Fruit fly (Drosophila melanogaster) whole organism, embryonic: ENCODE results near the gene CG1273.
A peak's percentile ranks its signal among the peaks of the same experiment; 100 is the strongest.

Source experiments
- CG1024 ChIP-seq: fragments of 200-800 bp; sonication (Bioruptor generic); IDR thresholded peaks from 2 replicates; pipeline ENCODE4 v1.3.6; 2022; ENCODE audit warnings: missing biosample characterization, missing genetic modification characterization
- CG10565 ChIP-seq: fragments of 200-800 bp; sonication (Bioruptor generic); optimal IDR thresholded peaks from 3 replicates; lab custom pipeline; 2016; ENCODE audit warnings: missing biosample characterization, mild to moderate bottlenecking, missing genetic modification characterization
- CG11695 ChIP-seq: fragments of 200-800 bp; sonication (Bioruptor generic); IDR thresholded peaks from 3 replicates; pipeline ENCODE4 v1.3.6; 2022; ENCODE audit warnings: missing biosample characterization, missing genetic modification characterization
- CG12391 ChIP-seq: fragments of 200-800 bp; sonication (Bioruptor generic); optimal IDR thresholded peaks from 3 replicates; lab custom pipeline; 2018; ENCODE audit warnings: missing biosample characterization, mild to moderate bottlenecking, missing genetic modification characterization, moderate library complexity
- CG12942 ChIP-seq: fragments of 200-800 bp; sonication (Bioruptor generic); optimal IDR thresholded peaks from 3 replicates; lab custom pipeline; 2016; ENCODE audit warnings: missing biosample characterization, missing genetic modification characterization
- CG1602 ChIP-seq: fragments of 200-800 bp; sonication (Bioruptor generic); optimal IDR thresholded peaks from 3 replicates; lab custom pipeline; 2016; ENCODE audit warnings: missing biosample characterization, missing genetic modification characterization
- CG16813 ChIP-seq: fragments of 200-800 bp; sonication (Bioruptor generic); IDR thresholded peaks from 3 replicates; pipeline ENCODE4 v1.3.6; 2022; ENCODE audit warnings: missing biosample characterization, missing genetic modification characterization; ENCODE audit not compliant: partially characterized antibody
- CG17359 ChIP-seq: fragments of 200-800 bp; sonication (Bioruptor generic); optimal IDR thresholded peaks from 3 replicates; lab custom pipeline; 2018; ENCODE audit warnings: missing biosample characterization, mild to moderate bottlenecking, missing genetic modification characterization, moderate library complexity
- CG2116 ChIP-seq: fragments of 200-800 bp; sonication (Bioruptor generic); optimal IDR thresholded peaks from 3 replicates; lab custom pipeline; 2018; ENCODE audit warnings: missing biosample characterization, mild to moderate bottlenecking, missing genetic modification characterization
- CG2199 ChIP-seq: fragments of 200-800 bp; sonication (Bioruptor generic); IDR thresholded peaks from 3 replicates; pipeline ENCODE4 v1.3.6; 2022; ENCODE audit warnings: missing biosample characterization, missing genetic modification characterization
- CG2678 ChIP-seq: fragments of 200-800 bp; sonication (Bioruptor generic); optimal IDR thresholded peaks from 3 replicates; lab custom pipeline; 2019; ENCODE audit warnings: missing biosample characterization, mild to moderate bottlenecking, missing genetic modification characterization, moderate library complexity
- CG33557 ChIP-seq: fragments of 200-800 bp; sonication (Bioruptor generic); optimal IDR thresholded peaks from 2 replicates; lab custom pipeline; 2019; ENCODE audit warnings: missing biosample characterization, mild to moderate bottlenecking, missing genetic modification characterization, moderate library complexity
- CG4424 ChIP-seq: fragments of 200-800 bp; sonication (Bioruptor generic); optimal IDR thresholded peaks from 3 replicates; lab custom pipeline; 2016; ENCODE audit warnings: missing biosample characterization, missing genetic modification characterization
- CG6854 ChIP-seq: fragments of 200-800 bp; sonication (Bioruptor generic); optimal IDR thresholded peaks from 3 replicates; lab custom pipeline; 2017; ENCODE audit warnings: missing biosample characterization, mild to moderate bottlenecking, missing genetic modification characterization
- CG8290 ChIP-seq, 3 experiments: fragments of 200-800 bp; sonication (Bioruptor generic); optimal IDR thresholded peaks; 2 replicates each; lab custom pipeline; 2016 to 2019; ENCODE audit warnings: missing biosample characterization in 3 of 3, missing genetic modification characterization in 3 of 3, mild to moderate bottlenecking in 2 of 3, moderate library complexity in 1 of 3
- CG8388 ChIP-seq: fragments of 200-800 bp; sonication (Bioruptor generic); optimal IDR thresholded peaks from 2 replicates; lab custom pipeline; 2019; ENCODE audit warnings: missing biosample characterization, mild to moderate bottlenecking, missing genetic modification characterization, moderate library complexity
- Doc3 ChIP-seq: fragments of 200-800 bp; sonication (Bioruptor generic); IDR thresholded peaks from 3 replicates; pipeline ENCODE4 v1.3.6; 2022; ENCODE audit warnings: missing biosample characterization, missing genetic modification characterization; ENCODE audit not compliant: partially characterized antibody
- Gug ChIP-seq: fragments of 200-800 bp; sonication (Bioruptor generic); IDR thresholded peaks from 4 replicates; pipeline ENCODE4 v1.3.6; 2022; ENCODE audit warnings: missing biosample characterization, missing genetic modification characterization
- HLH54F ChIP-seq: fragments of 200-800 bp; sonication (Bioruptor generic); optimal IDR thresholded peaks from 3 replicates; lab custom pipeline; 2016; ENCODE audit warnings: missing biosample characterization, missing genetic modification characterization
- Hr39 ChIP-seq: fragments of >200 bp; optimal IDR thresholded peaks from 2 replicates; lab custom pipeline; 2017
- MBD-R2 ChIP-seq: fragments of 200-800 bp; sonication (Bioruptor generic); IDR thresholded peaks from 2 replicates; pipeline ENCODE4 v1.3.6; 2022; ENCODE audit warnings: missing biosample characterization, missing genetic modification characterization
- Myb ChIP-seq: fragments of 200-800 bp; sonication (Bioruptor generic); optimal IDR thresholded peaks from 2 replicates; lab custom pipeline; 2016; ENCODE audit warnings: missing biosample characterization, missing genetic modification characterization
- Oli ChIP-seq: fragments of 200-800 bp; sonication (Bioruptor generic); optimal IDR thresholded peaks from 2 replicates; lab custom pipeline; 2018; ENCODE audit warnings: missing biosample characterization, mild to moderate bottlenecking, missing genetic modification characterization, moderate library complexity
- Scr ChIP-seq: fragments of 200-800 bp; sonication (Bioruptor generic); IDR thresholded peaks from 2 replicates; pipeline ENCODE4 v1.3.6; 2022; ENCODE audit warnings: missing biosample characterization, missing genetic modification characterization; ENCODE audit not compliant: partially characterized antibody
- Side ChIP-seq: fragments of 200-800 bp; sonication (Bioruptor generic); optimal IDR thresholded peaks from 2 replicates; lab custom pipeline; 2016; ENCODE audit warnings: missing biosample characterization, missing genetic modification characterization
- Xrp1 ChIP-seq: fragments of 200-800 bp; sonication (Bioruptor generic); IDR thresholded peaks from 2 replicates; pipeline ENCODE4 v1.3.6; 2022; ENCODE audit warnings: missing biosample characterization, missing genetic modification characterization
- ase ChIP-seq: fragments of 200-800 bp; sonication (Bioruptor generic); IDR thresholded peaks from 3 replicates; pipeline ENCODE4 v1.3.6; 2022; ENCODE audit warnings: missing biosample characterization, missing genetic modification characterization
- bowl ChIP-seq: fragments of 200-800 bp; sonication (Bioruptor generic); IDR thresholded peaks from 2 replicates; pipeline ENCODE4 v1.3.6; 2022; ENCODE audit warnings: missing biosample characterization, missing genetic modification characterization
- cad ChIP-seq: fragments of >200 bp; optimal IDR thresholded peaks from 2 replicates; lab custom pipeline; 2017; ENCODE audit warnings: missing biosample characterization, missing genetic modification characterization
- chinmo ChIP-seq: fragments of 200-800 bp; sonication (Bioruptor generic); IDR thresholded peaks from 4 replicates; pipeline ENCODE4 v1.3.6; 2022; ENCODE audit warnings: missing biosample characterization, missing genetic modification characterization; ENCODE audit not compliant: partially characterized antibody
- gfzf ChIP-seq: fragments of 200-800 bp; sonication (Bioruptor generic); optimal IDR thresholded peaks from 2 replicates; lab custom pipeline; 2016; ENCODE audit warnings: missing biosample characterization, mild to moderate bottlenecking, missing genetic modification characterization, moderate library complexity
- gsb-n ChIP-seq: fragments of 200-800 bp; sonication (Bioruptor generic); optimal IDR thresholded peaks from 3 replicates; lab custom pipeline; 2018; ENCODE audit warnings: missing biosample characterization, mild to moderate bottlenecking, missing genetic modification characterization
- hb ChIP-seq: fragments of 200-800 bp; sonication (Bioruptor generic); IDR thresholded peaks from 3 replicates; pipeline ENCODE4 v1.3.6; 2022; ENCODE audit warnings: missing biosample characterization, missing genetic modification characterization; ENCODE audit not compliant: partially characterized antibody
- jigr1 ChIP-seq: fragments of 200-800 bp; sonication (Bioruptor generic); IDR thresholded peaks from 3 replicates; pipeline ENCODE4 v1.3.6; 2022; ENCODE audit warnings: missing biosample characterization, missing genetic modification characterization
- lbe ChIP-seq: fragments of 200-800 bp; sonication (Bioruptor generic); optimal IDR thresholded peaks from 2 replicates; lab custom pipeline; 2016; ENCODE audit warnings: missing biosample characterization, mild to moderate bottlenecking, missing genetic modification characterization
- lola ChIP-seq, 3 experiments: fragments of >200 bp in 2 of 3; fragments of 200-800 bp in 1 of 3; sonication (Bioruptor generic) in 1 of 3; optimal IDR thresholded peaks; 2 replicates each; lab custom pipeline; 2017 to 2019; ENCODE audit warnings: missing biosample characterization in 3 of 3, missing genetic modification characterization in 3 of 3, mild to moderate bottlenecking in 1 of 3, moderate library complexity in 1 of 3
- mam ChIP-seq: fragments of 200-800 bp; sonication (Bioruptor generic); optimal IDR thresholded peaks from 3 replicates; lab custom pipeline; 2016; ENCODE audit warnings: missing biosample characterization, missing genetic modification characterization
- nau ChIP-seq: fragments of 200-800 bp; sonication (Bioruptor generic); optimal IDR thresholded peaks from 3 replicates; lab custom pipeline; 2017; ENCODE audit warnings: missing biosample characterization, mild to moderate bottlenecking, missing genetic modification characterization, missing genetic modification reagents
- nmo ChIP-seq: fragments of 200-800 bp; sonication (Bioruptor generic); optimal IDR thresholded peaks from 2 replicates; lab custom pipeline; 2018; ENCODE audit warnings: missing biosample characterization, mild to moderate bottlenecking, missing genetic modification characterization, moderate library complexity
- org-1 ChIP-seq: fragments of 200-800 bp; sonication (Bioruptor generic); optimal IDR thresholded peaks from 2 replicates; lab custom pipeline; 2017; ENCODE audit warnings: missing biosample characterization, missing genetic modification characterization
- pan ChIP-seq, 4 experiments: fragments of >200 bp in 3 of 4; fragments of 200-800 bp in 1 of 4; sonication (Bioruptor generic) in 1 of 4; optimal IDR thresholded peaks in 3 of 4; IDR thresholded peaks in 1 of 4; 2 replicates each; pipeline versions ENCODE4 v1.3.6 to Lab custom; 2017 to 2022; ENCODE audit warnings: missing biosample characterization in 2 of 4, missing genetic modification characterization in 2 of 4, mixed read lengths in 1 of 4
- pnt ChIP-seq: fragments of 200-800 bp; sonication (Bioruptor generic); optimal IDR thresholded peaks from 3 replicates; lab custom pipeline; 2016; ENCODE audit warnings: missing biosample characterization, missing genetic modification characterization
- repo ChIP-seq: fragments of 200-800 bp; sonication (Bioruptor generic); optimal IDR thresholded peaks from 2 replicates; lab custom pipeline; 2016; ENCODE audit warnings: missing biosample characterization, missing genetic modification characterization
- sc ChIP-seq, 3 experiments: fragments of >200 bp in 2 of 3; fragments of 200-800 bp in 1 of 3; sonication (Bioruptor generic) in 1 of 3; optimal IDR thresholded peaks; 2 replicates in 2 of 3; 3 replicates in 1 of 3; lab custom pipeline; 2017; ENCODE audit warnings: mild to moderate bottlenecking in 1 of 3, missing biosample characterization in 1 of 3, missing genetic modification characterization in 1 of 3, missing genetic modification reagents in 1 of 3
- sens ChIP-seq: fragments of 200-800 bp; sonication (Bioruptor generic); peaks from one replicate; lab custom pipeline; 2016; ENCODE audit warnings: missing biosample characterization, missing genetic modification characterization
- trh ChIP-seq: fragments of 200-800 bp; sonication (Bioruptor generic); optimal IDR thresholded peaks from 2 replicates; lab custom pipeline; 2016; ENCODE audit warnings: missing biosample characterization, missing genetic modification characterization
- vfl ChIP-seq: fragments of 200-800 bp; sonication (Bioruptor generic); optimal IDR thresholded peaks from 2 replicates; lab custom pipeline; 2016; ENCODE audit warnings: missing biosample characterization, missing genetic modification characterization
- vvl ChIP-seq: fragments of 200-800 bp; sonication (Bioruptor generic); IDR thresholded peaks from 2 replicates; pipeline ENCODE4 v1.3.6; 2022; ENCODE audit warnings: missing biosample characterization, missing genetic modification characterization

The CG1273 gene

dm6 chr3L:4228187-4228836 lies 35.2 kb upstream of the CG1273 start (continued):
- TF ChIP-seq HLH54F (GFP tag; lab: Kevin White, UChicago) (peak; percentile 86), gsb-n (tag; lab: Kevin White, UChicago) (peak; percentile 97), lola (GFP tag; optimal IDR thresholded peaks at IDR 0.05; lab: Kevin White, UChicago) (peak in 1 of 3 experiments; percentile 97), CG1602 (GFP tag; lab: Kevin White, UChicago) (peak; percentile 94), vvl (GFP tag; lab: Robert Waterston, UW) (peak; percentile 99), chinmo (GFP tag; lab: Robert Waterston, UW) (no peak), CG6854 (GFP tag; lab: Kevin White, UChicago) (peak; percentile 69), gfzf (GFP tag; lab: Kevin White, UChicago) (peak; percentile 14), pnt (peak; percentile 95), Scr (GFP tag; lab: Robert Waterston, UW) (no peak), CG12391 (tag; lab: Kevin White, UChicago) (peak; percentile 98), bowl (GFP tag; lab: Robert Waterston, UW) (peak; percentile 93), CG2199 (GFP tag; lab: Robert Waterston, UW) (peak; percentile 97), vfl (GFP tag; lab: Kevin White, UChicago) (peak; percentile 70), CG8388 (GFP tag; lab: Kevin White, UChicago) (peak; percentile 97), Hr39 (lab: Kevin White, UChicago) (no peak), CG8290 (GFP tag; optimal IDR thresholded peaks at IDR 0.05; lab: Kevin White, UChicago) (peak; percentile 94), CG8290 (tag; optimal IDR thresholded peaks at IDR 0.05; lab: Kevin White, UChicago) (peak; percentile 83 to 97), nmo (GFP tag; lab: Kevin White, UChicago) (peak; percentile 98), MBD-R2 (peak; percentile 84), trh (GFP tag; lab: Kevin White, UChicago) (peak; percentile 89), sc (optimal IDR thresholded peaks at IDR 0.05; lab: Kevin White, UChicago) (no peak), sc (GFP tag; optimal IDR thresholded peaks at IDR 0.05; lab: Kevin White, UChicago) (peak; percentile 95), CG4424 (GFP tag; lab: Kevin White, UChicago) (peak; percentile 95), Side (peak; percentile 94), CG17359 (tag; lab: Kevin White, UChicago) (peak; percentile 97), CG2116 (peak; percentile 67), Myb (GFP tag; lab: Kevin White, UChicago) (peak; percentile 80), sens (peak; percentile 100), CG16813 (no peak), lbe (GFP tag; lab: Kevin White, UChicago) (peak; percentile 88), CG11695 (peak; percentile 95), Gug (GFP tag; lab: Robert Waterston, UW) (peak; percentile 93), Doc3 (GFP tag; lab: Robert Waterston, UW) (no peak), hb (GFP tag; lab: Robert Waterston, UW) (no peak), Oli (tag; lab: Kevin White, UChicago) (peak; percentile 98), CG1024 (GFP tag; lab: Robert Waterston, UW) (peak; percentile 95), CG10565 (GFP tag; lab: Kevin White, UChicago) (peak; percentile 77), jigr1 (GFP tag; lab: Robert Waterston, UW) (peak; percentile 93), org-1 (GFP tag; lab: Kevin White, UChicago) (peak; percentile 95), mam (GFP tag; lab: Kevin White, UChicago) (peak; percentile 89), ase (GFP tag; lab: Robert Waterston, UW) (peak; percentile 97), pan (optimal IDR thresholded peaks at IDR 0.05; lab: Kevin White, UChicago) (no peak), pan (GFP tag; optimal IDR thresholded peaks at IDR 0.05 in 1 of 2, IDR thresholded peaks at IDR 0.05 in 1 of 2) (peak in 1 of 2 experiments; percentile 97), cad (GFP tag; lab: Kevin White, UChicago) (no peak), CG2678 (tag; lab: Kevin White, UChicago) (peak; percentile 97), Xrp1 (GFP tag; lab: Robert Waterston, UW) (peak; percentile 98), CG12942 (GFP tag; lab: Kevin White, UChicago) (peak; percentile 93), CG33557 (GFP tag; lab: Kevin White, UChicago) (peak; percentile 95), nau (peak; percentile 94), repo (peak; percentile 88)
